Worm (Caenorhabditis elegans) whole organism, young adult: ENCODE measurements around the gene lec-1.

Source experiments
- B0035.1 ChIP-seq: sonication (generic microtip); optimal IDR thresholded peaks from 2 replicates; lab custom pipeline; 2016; ENCODE audit warnings: missing genetic modification characterization, mild to moderate bottlenecking, missing compliant biosample characterization, missing genotype, missing genetic modification reagents
- B0261.1 ChIP-seq: sonication (generic microtip); optimal IDR thresholded peaks from 2 replicates; lab custom pipeline; 2016; ENCODE audit warnings: mild to moderate bottlenecking, missing genetic modification characterization, moderate library complexity, missing compliant biosample characterization
- B0336.3 ChIP-seq: fragments of 200-800 bp; sonication (Bioruptor generic); IDR thresholded peaks from 2 replicates; pipeline ENCODE4 v1.3.6; 2022; ENCODE audit warnings: missing genetic modification characterization, missing compliant biosample characterization
- C17E4.6 ChIP-seq: fragments of 200-800 bp; sonication (Bioruptor generic); IDR thresholded peaks from 2 replicates; pipeline ENCODE4 v1.3.6; 2022; ENCODE audit warnings: missing genetic modification reagents, missing genetic modification characterization, missing compliant biosample characterization
- F23B12.7 ChIP-seq: sonication (generic microtip); optimal IDR thresholded peaks from 2 replicates; lab custom pipeline; 2017; ENCODE audit warnings: missing genetic modification characterization, mild to moderate bottlenecking, missing compliant biosample characterization, antibody characterized with exemption, moderate library complexity; ENCODE audit not compliant: insufficient read depth
- F57A8.1 ChIP-seq: fragments of 200-800 bp; sonication (Bioruptor generic); optimal IDR thresholded peaks from 2 replicates; lab custom pipeline; 2018; ENCODE audit warnings: mild to moderate bottlenecking, missing genetic modification characterization, moderate library complexity, missing compliant biosample characterization
- K12H6.12 ChIP-seq: fragments of 200-800 bp; sonication (Bioruptor generic); optimal IDR thresholded peaks from 2 replicates; lab custom pipeline; 2018; ENCODE audit warnings: mild to moderate bottlenecking, missing genetic modification characterization, missing compliant biosample characterization
- Y56A3A.18 ChIP-seq: fragments of 200-800 bp; sonication (Bioruptor generic); IDR thresholded peaks from 2 replicates; pipeline ENCODE4 v1.3.6; 2022; ENCODE audit warnings: missing genetic modification reagents, missing genetic modification characterization, missing compliant biosample characterization
- Y67H2A.10 ChIP-seq: fragments of 200-800 bp; sonication (Bioruptor generic); conservative IDR thresholded peaks from 2 replicates; pipeline ENCODE4 v1.3.6; 2022; ENCODE audit warnings: missing genetic modification reagents, missing genetic modification characterization, missing compliant biosample characterization
- Y95B8A.8 ChIP-seq: fragments of 200-800 bp; sonication (Bioruptor generic); IDR thresholded peaks from 2 replicates; pipeline ENCODE4 v1.3.6; 2022; ENCODE audit warnings: missing genetic modification reagents, missing genetic modification characterization, missing compliant biosample characterization
- ama-1 ChIP-seq, 3 experiments: fragments of 150-350 bp in 1 of 3; sonication (generic microtip) in 2 of 3; optimal IDR thresholded peaks; 2 replicates each; lab custom pipeline; 2014 to 2018; ENCODE audit warnings: missing biosample characterization in 2 of 3, missing genetic modification characterization in 2 of 3, missing genetic modification reagents in 2 of 3
- aptf-2 ChIP-seq: fragments of 200-800 bp; sonication (Bioruptor generic); conservative IDR thresholded peaks from 2 replicates; pipeline ENCODE4 v1.3.6; 2022; ENCODE audit warnings: missing genetic modification reagents, missing genetic modification characterization, missing compliant biosample characterization
- attf-6 ChIP-seq: fragments of 200-800 bp; sonication (Bioruptor generic); IDR thresholded peaks from 2 replicates; pipeline ENCODE4 v1.3.6; 2022; ENCODE audit warnings: missing genetic modification reagents, missing genetic modification characterization, missing compliant biosample characterization
- ceh-27 ChIP-seq: fragments of 200-800 bp; sonication (Bioruptor generic); optimal IDR thresholded peaks from 2 replicates; lab custom pipeline; 2018; ENCODE audit warnings: mild to moderate bottlenecking, missing genetic modification characterization, moderate library complexity, missing compliant biosample characterization
- ceh-40 ChIP-seq: fragments of 200-800 bp; sonication (Bioruptor generic); IDR thresholded peaks from 2 replicates; pipeline ENCODE4 v1.3.6; 2022; ENCODE audit warnings: missing genetic modification characterization, missing compliant biosample characterization
- ceh-58 ChIP-seq: fragments of 200-800 bp; sonication (Bioruptor generic); IDR thresholded peaks from 2 replicates; pipeline ENCODE4 v1.3.6; 2022; ENCODE audit warnings: missing genetic modification characterization, missing compliant biosample characterization
- ceh-91 ChIP-seq: fragments of 200-800 bp; sonication (Bioruptor generic); IDR thresholded peaks from 2 replicates; pipeline ENCODE4 v1.3.6; 2022; ENCODE audit warnings: missing genetic modification reagents, missing genetic modification characterization, missing compliant biosample characterization
- egrh-3 ChIP-seq: fragments of 200-800 bp; sonication (Bioruptor generic); IDR thresholded peaks from 2 replicates; pipeline ENCODE4 v1.3.6; 2022; ENCODE audit warnings: missing genetic modification reagents, missing genetic modification characterization, missing compliant biosample characterization
- ets-4 ChIP-seq: fragments of 200-800 bp; sonication (Bioruptor generic); optimal IDR thresholded peaks from 2 replicates; lab custom pipeline; 2018; ENCODE audit warnings: mild to moderate bottlenecking, missing genetic modification characterization, missing compliant biosample characterization
- gei-17 ChIP-seq: fragments of 200-800 bp; sonication (Bioruptor generic); optimal IDR thresholded peaks from 2 replicates; lab custom pipeline; 2018; ENCODE audit warnings: mild to moderate bottlenecking, missing genetic modification characterization, missing compliant biosample characterization
- hmg-1.2 ChIP-seq: fragments of 200-800 bp; sonication (Bioruptor generic); IDR thresholded peaks from 2 replicates; pipeline ENCODE4 v1.3.6; 2022; ENCODE audit warnings: missing genetic modification reagents, missing genetic modification characterization, missing compliant biosample characterization
- hmg-20 ChIP-seq: fragments of 200-800 bp; sonication (Bioruptor generic); IDR thresholded peaks from 2 replicates; pipeline ENCODE4 v1.3.6; 2022; ENCODE audit warnings: missing genetic modification reagents, missing genetic modification characterization, missing compliant biosample characterization
- let-526 ChIP-seq: fragments of 200-800 bp; sonication (Bioruptor generic); IDR thresholded peaks from 2 replicates; pipeline ENCODE4 v1.3.6; 2022; ENCODE audit warnings: missing genetic modification reagents, missing genetic modification characterization, missing compliant biosample characterization
- lin-35 ChIP-seq, 3 experiments: fragments of 150-350 bp in 2 of 3; sonication (generic microtip) in 1 of 3; optimal IDR thresholded peaks; 2 replicates each; lab custom pipeline; 2014 to 2018; ENCODE audit warnings: missing biosample characterization in 3 of 3, missing genetic modification characterization in 3 of 3, missing genetic modification reagents in 3 of 3
- lin-54 ChIP-seq: fragments of 200-800 bp; sonication (Bioruptor generic); optimal IDR thresholded peaks from 2 replicates; lab custom pipeline; 2018; ENCODE audit warnings: mild to moderate bottlenecking, missing genetic modification characterization, missing compliant biosample characterization
- lir-1 ChIP-seq: fragments of 200-800 bp; sonication (Bioruptor generic); conservative IDR thresholded peaks from 2 replicates; pipeline ENCODE4 v1.3.6; 2022; ENCODE audit warnings: missing genetic modification reagents, missing genetic modification characterization, missing compliant biosample characterization
- lsy-27 ChIP-seq: sonication (generic microtip); optimal IDR thresholded peaks from 2 replicates; lab custom pipeline; 2017; ENCODE audit warnings: missing genetic modification characterization, mild to moderate bottlenecking, missing compliant biosample characterization, antibody characterized with exemption, missing genotype, borderline replicate concordance; ENCODE audit not compliant: insufficient read depth
- madf-10 ChIP-seq: sonication (generic microtip); optimal IDR thresholded peaks from 2 replicates; lab custom pipeline; 2016; ENCODE audit warnings: mild to moderate bottlenecking, missing genetic modification characterization, missing compliant biosample characterization
- madf-6 ChIP-seq: fragments of 200-800 bp; sonication (Bioruptor generic); IDR thresholded peaks from 2 replicates; pipeline ENCODE4 v1.3.6; 2022; ENCODE audit warnings: missing genetic modification reagents, missing genetic modification characterization, missing compliant biosample characterization
- madf-8 ChIP-seq: fragments of 200-800 bp; sonication (Bioruptor generic); conservative IDR thresholded peaks from 2 replicates; pipeline ENCODE4 v1.3.6; 2022; ENCODE audit warnings: missing genetic modification reagents, missing genetic modification characterization, missing compliant biosample characterization
- mcd-1 ChIP-seq: fragments of 200-800 bp; sonication (Bioruptor generic); IDR thresholded peaks from 2 replicates; pipeline ENCODE4 v1.3.6; 2022; ENCODE audit warnings: missing genetic modification reagents, missing genetic modification characterization, missing compliant biosample characterization
- nfya-2 ChIP-seq: fragments of 200-800 bp; sonication (Bioruptor generic); IDR thresholded peaks from 2 replicates; pipeline ENCODE4 v1.3.6; 2022; ENCODE audit warnings: missing genetic modification reagents, missing genetic modification characterization, missing compliant biosample characterization
- nfyb-1 ChIP-seq: fragments of 200-800 bp; sonication (Bioruptor generic); IDR thresholded peaks from 2 replicates; pipeline ENCODE4 v1.3.6; 2022; ENCODE audit warnings: missing genetic modification reagents, missing genetic modification characterization, missing compliant biosample characterization
- nhr-27 ChIP-seq: fragments of 200-800 bp; sonication (Bioruptor generic); optimal IDR thresholded peaks from 2 replicates; lab custom pipeline; 2018; ENCODE audit warnings: mild to moderate bottlenecking, missing genetic modification characterization, moderate library complexity, missing compliant biosample characterization
- nhr-80 ChIP-seq: sonication (generic microtip); optimal IDR thresholded peaks from 2 replicates; lab custom pipeline; 2016; ENCODE audit warnings: missing genetic modification characterization, missing compliant biosample characterization
- pbrm-1 ChIP-seq: fragments of 200-800 bp; sonication (Bioruptor generic); IDR thresholded peaks from 2 replicates; pipeline ENCODE4 v1.3.6; 2022; ENCODE audit warnings: missing genetic modification reagents, missing genetic modification characterization, missing compliant biosample characterization
- rcor-1 ChIP-seq: fragments of 200-800 bp; sonication (Bioruptor generic); IDR thresholded peaks from 2 replicates; pipeline ENCODE4 v1.3.6; 2022; ENCODE audit warnings: missing genetic modification reagents, missing genetic modification characterization, missing compliant biosample characterization
- sdz-38 ChIP-seq: sonication (generic microtip); optimal IDR thresholded peaks from 2 replicates; lab custom pipeline; 2016; ENCODE audit warnings: missing genotype, missing genetic modification characterization, missing compliant biosample characterization
- sea-2 ChIP-seq: fragments of 200-800 bp; sonication (Bioruptor generic); IDR thresholded peaks from 2 replicates; pipeline ENCODE4 v1.3.6; 2022; ENCODE audit warnings: missing genetic modification characterization, missing compliant biosample characterization
- snpc-1.3 ChIP-seq: sonication (generic microtip); optimal IDR thresholded peaks from 2 replicates; lab custom pipeline; 2017; ENCODE audit warnings: missing genetic modification characterization, mild to moderate bottlenecking, missing compliant biosample characterization, antibody characterized with exemption, moderate library complexity, missing genotype, missing genetic modification reagents; ENCODE audit not compliant: insufficient read depth
- tbp1 ChIP-seq: fragments of 200-800 bp; sonication (Bioruptor generic); optimal IDR thresholded peaks from 2 replicates; lab custom pipeline; 2018; ENCODE audit warnings: mild to moderate bottlenecking, missing genetic modification characterization, missing compliant biosample characterization
- unc-62 ChIP-seq: fragments of 150-350 bp; optimal IDR thresholded peaks from 2 replicates; lab custom pipeline; 2014; ENCODE audit warnings: missing biosample characterization, missing genetic modification reagents, missing genetic modification characterization
- xnd-1 ChIP-seq: sonication (generic microtip); optimal IDR thresholded peaks from 2 replicates; lab custom pipeline; 2016; ENCODE audit warnings: missing genotype, missing genetic modification reagents, missing genetic modification characterization, missing compliant biosample characterization
- zfh-2 ChIP-seq: fragments of 200-800 bp; sonication (Bioruptor generic); conservative IDR thresholded peaks from 2 replicates; pipeline ENCODE4 v1.3.6; 2022; ENCODE audit warnings: missing genetic modification reagents, missing genetic modification characterization, missing compliant biosample characterization
- ztf-25 ChIP-seq: fragments of 200-800 bp; sonication (Bioruptor generic); IDR thresholded peaks from 2 replicates; pipeline ENCODE4 v1.3.6; 2022; ENCODE audit warnings: missing genetic modification reagents, missing genetic modification characterization, missing compliant biosample characterization
- ztf-26 ChIP-seq: sonication (generic microtip); optimal IDR thresholded peaks from 2 replicates; lab custom pipeline; 2017; ENCODE audit warnings: missing genetic modification characterization, missing compliant biosample characterization
- ztf-28 ChIP-seq: fragments of 200-800 bp; sonication (Bioruptor generic); IDR thresholded peaks from 2 replicates; pipeline ENCODE4 v1.3.6; 2022; ENCODE audit warnings: missing genetic modification reagents, missing genetic modification characterization, missing compliant biosample characterization
- ztf-6 ChIP-seq: fragments of 200-800 bp; sonication (Bioruptor generic); IDR thresholded peaks from 2 replicates; pipeline ENCODE4 v1.3.6; 2022; ENCODE audit warnings: missing genetic modification reagents, missing genetic modification characterization, missing compliant biosample characterization

The lec-1 gene

ce11 chrII:13237829-13238404 is 42.6 kb downstream of the lec-1 start, which contains the start of gene romo-1 (continued):
- no peak for TF ChIP-seq hmg-20 (GFP tag; lab: Robert Waterston, UW)
- no peak for TF ChIP-seq sea-2 (GFP tag; lab: Robert Waterston, UW)
- no peak for TF ChIP-seq ceh-58 (GFP tag; lab: Robert Waterston, UW)
- no peak for TF ChIP-seq ama-1 (optimal IDR thresholded peaks at IDR 0.05; lab: Kevin White, UChicago)
- TF ChIP-seq ama-1 (GFP tag; optimal IDR thresholded peaks at IDR 0.05; lab: Kevin White, UChicago): no peak
- TF ChIP-seq K12H6.12 (tag; lab: Kevin White, UChicago): no peak
- TF ChIP-seq ztf-6 (GFP tag; lab: Robert Waterston, UW): no peak
- peak; percentile 3 for TF ChIP-seq snpc-1.3
- no peak for TF ChIP-seq nhr-27 (tag; lab: Kevin White, UChicago)
- TF ChIP-seq ztf-25 (GFP tag; lab: Robert Waterston, UW): no peak
- TF ChIP-seq Y95B8A.8 (GFP tag; lab: Robert Waterston, UW): no peak
- TF ChIP-seq zfh-2: no peak
- no peak for TF ChIP-seq nfya-2 (GFP tag; lab: Robert Waterston, UW)
- TF ChIP-seq B0035.1 (tag; lab: Kevin White, UChicago): no peak
- TF ChIP-seq egrh-3 (GFP tag; lab: Robert Waterston, UW): no peak
- TF ChIP-seq mcd-1 (GFP tag; lab: Robert Waterston, UW): peak; percentile 71
- TF ChIP-seq tbp1 (GFP tag; lab: Kevin White, UChicago): peak; percentile 7
- no peak for TF ChIP-seq C17E4.6
- no peak for TF ChIP-seq aptf-2
- peak; percentile 55 for TF ChIP-seq xnd-1 (tag; lab: Kevin White, UChicago)
- TF ChIP-seq madf-10 (tag; lab: Kevin White, UChicago): no peak
- TF ChIP-seq nhr-80 (tag; lab: Kevin White, UChicago): no peak
- no peak for TF ChIP-seq B0261.1 (tag; lab: Kevin White, UChicago)
- no peak for TF ChIP-seq ztf-26
- TF ChIP-seq gei-17: no peak
- TF ChIP-seq nfyb-1 (GFP tag; lab: Robert Waterston, UW): no peak
- no peak for TF ChIP-seq Y67H2A.10 (GFP tag; lab: Robert Waterston, UW)
- TF ChIP-seq F23B12.7 (tag; lab: Kevin White, UChicago): peak; percentile 42
- no peak for TF ChIP-seq ztf-28
- no peak for TF ChIP-seq ceh-27 (GFP tag; lab: Kevin White, UChicago)
- no peak for TF ChIP-seq F57A8.1 (GFP tag; lab: Kevin White, UChicago)
- no peak for TF ChIP-seq ceh-91
- 0 out of 2 replicates have a peak, but pooled peaks have one; percentile 19 for TF ChIP-seq hmg-1.2 (GFP tag; lab: Robert Waterston, UW)
- TF ChIP-seq lsy-27 (tag; lab: Kevin White, UChicago): no peak
- no peak for TF ChIP-seq lir-1 (GFP tag; lab: Robert Waterston, UW)
- no peak for TF ChIP-seq ets-4 (GFP tag; lab: Kevin White, UChicago)
- 0 out of 2 replicates have a peak, but pooled peaks have one; percentile 27 for TF ChIP-seq rcor-1 (GFP tag; lab: Robert Waterston, UW)
- TF ChIP-seq pbrm-1 (GFP tag; lab: Robert Waterston, UW): no peak
- peak; percentile 92 for TF ChIP-seq lin-54
- no peak for TF ChIP-seq let-526 (GFP tag; lab: Robert Waterston, UW)
- TF ChIP-seq madf-6 (GFP tag; lab: Robert Waterston, UW): peak; percentile 55
- no peak for TF ChIP-seq attf-6 (GFP tag; lab: Robert Waterston, UW)
- no peak for TF ChIP-seq ceh-40
- no peak for TF ChIP-seq unc-62 (GFP tag; lab: Kevin White, UChicago)
- no peak for TF ChIP-seq madf-8
- TF ChIP-seq B0336.3: no peak
- no peak for TF ChIP-seq sdz-38 (tag; lab: Kevin White, UChicago)
- TF ChIP-seq lin-35 (GFP tag; optimal IDR thresholded peaks at IDR 0.05; lab: Kevin White, UChicago): peak in 1 of 3 experiments; percentile 94
- TF ChIP-seq Y56A3A.18 (GFP tag; lab: Robert Waterston, UW): no peak
